Worm (Caenorhabditis elegans) whole organism, late embryonic: ENCODE data around the gene btb-4.
"Not testable (repeated sequence)": the region's sequence is repeated elsewhere in the genome, so short reads cannot be mapped to it uniquely, and the experiment has no call there.

Source experiments
- ceh-2 ChIP-seq: sonication (generic microtip); optimal IDR thresholded peaks from 2 replicates; lab custom pipeline; 2016; ENCODE audit warnings: missing genotype, missing genetic modification characterization, missing compliant biosample characterization
- elt-4 ChIP-seq: sonication (generic microtip); optimal IDR thresholded peaks from 2 replicates; lab custom pipeline; 2016; ENCODE audit warnings: missing genetic modification characterization, missing compliant biosample characterization
- pha-4 ChIP-seq: fragments of 150-350 bp; optimal IDR thresholded peaks from 2 replicates; lab custom pipeline; 2018; ENCODE audit warnings: missing biosample characterization, missing genetic modification reagents, missing genetic modification characterization
- unc-55 ChIP-seq: sonication (generic microtip); optimal IDR thresholded peaks from 2 replicates; lab custom pipeline; 2017; ENCODE audit warnings: missing biosample characterization, missing genetic modification reagents, missing genetic modification characterization

ce11 chrII:2032282-2032681 is at the start of gene btb-4:
- TF ChIP-seq ceh-2 (tag; lab: Kevin White, UChicago); pha-4 (tag; lab: Kevin White, UChicago); elt-4 (tag; lab: Kevin White, UChicago); unc-55 (GFP tag; lab: Kevin White, UChicago): not testable (repeated sequence)
